Worm (Caenorhabditis elegans) whole organism, young adult: ENCODE measurements around the gene Y66C5A.2.

Experiments used
- B0336.3 ChIP-seq: fragments of 200-800 bp; sonication (Bioruptor generic); IDR thresholded peaks from 2 replicates; pipeline ENCODE4 v1.3.6; 2022; ENCODE audit warnings: missing genetic modification characterization, missing compliant biosample characterization
- C06A6.2 ChIP-seq: fragments of 200-800 bp; sonication (Bioruptor generic); conservative IDR thresholded peaks from 2 replicates; pipeline ENCODE4 v1.3.6; 2022; ENCODE audit warnings: missing genetic modification characterization, missing compliant biosample characterization
- F10E7.11 ChIP-seq: sonication (generic microtip); optimal IDR thresholded peaks from 2 replicates; lab custom pipeline; 2017; ENCODE audit warnings: mild to moderate bottlenecking, missing genetic modification characterization, moderate library complexity, missing compliant biosample characterization
- F33H1.4 ChIP-seq: fragments of 200-800 bp; sonication (Bioruptor generic); IDR thresholded peaks from 2 replicates; pipeline ENCODE4 v1.3.6; 2022; ENCODE audit warnings: missing genetic modification reagents, missing genetic modification characterization, missing compliant biosample characterization
- F39B2.1 ChIP-seq: fragments of 200-800 bp; sonication (Bioruptor generic); IDR thresholded peaks from 2 replicates; pipeline ENCODE4 v1.3.6; 2022; ENCODE audit warnings: missing genetic modification reagents, missing genetic modification characterization, missing compliant biosample characterization
- F52B5.7 ChIP-seq: sonication (generic microtip); optimal IDR thresholded peaks from 2 replicates; lab custom pipeline; 2016; ENCODE audit warnings: mild to moderate bottlenecking, missing genetic modification characterization, missing compliant biosample characterization
- T07F8.4 ChIP-seq: sonication (generic microtip); optimal IDR thresholded peaks from 2 replicates; lab custom pipeline; 2016; ENCODE audit warnings: mild to moderate bottlenecking, missing genetic modification characterization, moderate library complexity, missing compliant biosample characterization
- T26A5.8 ChIP-seq: sonication (generic microtip); optimal IDR thresholded peaks from 2 replicates; lab custom pipeline; 2016; ENCODE audit warnings: missing genetic modification characterization, missing compliant biosample characterization
- Y53F4B.3 ChIP-seq: fragments of 200-800 bp; sonication (Bioruptor generic); IDR thresholded peaks from 2 replicates; pipeline ENCODE4 v1.3.6; 2022; ENCODE audit warnings: missing genetic modification reagents, missing genetic modification characterization, missing compliant biosample characterization
- Y56A3A.18 ChIP-seq: fragments of 200-800 bp; sonication (Bioruptor generic); IDR thresholded peaks from 2 replicates; pipeline ENCODE4 v1.3.6; 2022; ENCODE audit warnings: missing genetic modification reagents, missing genetic modification characterization, missing compliant biosample characterization
- ZK185.1 ChIP-seq: sonication (generic microtip); optimal IDR thresholded peaks from 2 replicates; lab custom pipeline; 2016; ENCODE audit warnings: mild to moderate bottlenecking, missing genetic modification characterization, missing compliant biosample characterization; ENCODE audit not compliant: poor library complexity, severe bottlenecking
- akir-1 ChIP-seq: fragments of 200-800 bp; sonication (Bioruptor generic); optimal IDR thresholded peaks from 2 replicates; lab custom pipeline; 2018; ENCODE audit warnings: mild to moderate bottlenecking, missing genetic modification characterization, moderate library complexity, missing compliant biosample characterization
- ama-1 ChIP-seq, 3 experiments: fragments of 150-350 bp in 1 of 3; sonication (generic microtip) in 2 of 3; optimal IDR thresholded peaks; 2 replicates each; lab custom pipeline; 2014 to 2018; ENCODE audit warnings: missing biosample characterization in 2 of 3, missing genetic modification characterization in 2 of 3, missing genetic modification reagents in 2 of 3
- bed-1 ChIP-seq: fragments of 200-800 bp; sonication (Bioruptor generic); IDR thresholded peaks from 2 replicates; pipeline ENCODE4 v1.3.6; 2022; ENCODE audit warnings: missing genetic modification reagents, missing genetic modification characterization, missing compliant biosample characterization
- ceh-27 ChIP-seq: fragments of 200-800 bp; sonication (Bioruptor generic); optimal IDR thresholded peaks from 2 replicates; lab custom pipeline; 2018; ENCODE audit warnings: mild to moderate bottlenecking, missing genetic modification characterization, moderate library complexity, missing compliant biosample characterization
- die-1 ChIP-seq: sonication (generic microtip); optimal IDR thresholded peaks from 2 replicates; lab custom pipeline; 2016; ENCODE audit warnings: missing genotype, mild to moderate bottlenecking, missing genetic modification characterization, missing compliant biosample characterization
- dpff-1 ChIP-seq: sonication (generic microtip); optimal IDR thresholded peaks from 2 replicates; lab custom pipeline; 2017; ENCODE audit warnings: mild to moderate bottlenecking, missing genetic modification characterization, missing compliant biosample characterization
- dpl-1 ChIP-seq: fragments of 150-350 bp; optimal IDR thresholded peaks from 2 replicates; lab custom pipeline; 2014; ENCODE audit warnings: missing biosample characterization, missing genetic modification reagents, missing genetic modification characterization
- egl-18 ChIP-seq: fragments of 200-800 bp; sonication (Bioruptor generic); IDR thresholded peaks from 2 replicates; pipeline ENCODE4 v1.3.6; 2022; ENCODE audit warnings: missing genetic modification reagents, missing genetic modification characterization, missing compliant biosample characterization
- ets-4 ChIP-seq: fragments of 200-800 bp; sonication (Bioruptor generic); optimal IDR thresholded peaks from 2 replicates; lab custom pipeline; 2018; ENCODE audit warnings: mild to moderate bottlenecking, missing genetic modification characterization, missing compliant biosample characterization
- hlh-26 ChIP-seq: fragments of 200-800 bp; sonication (Bioruptor generic); conservative IDR thresholded peaks from 2 replicates; pipeline ENCODE4 v1.3.6; 2022; ENCODE audit warnings: missing genetic modification reagents, missing genetic modification characterization, missing compliant biosample characterization
- lin-26 ChIP-seq: fragments of 200-800 bp; sonication (Bioruptor generic); IDR thresholded peaks from 2 replicates; pipeline ENCODE4 v1.3.6; 2022; ENCODE audit warnings: missing genetic modification reagents, missing genetic modification characterization, missing compliant biosample characterization
- lin-35 ChIP-seq, 3 experiments: fragments of 150-350 bp in 2 of 3; sonication (generic microtip) in 1 of 3; optimal IDR thresholded peaks; 2 replicates each; lab custom pipeline; 2014 to 2018; ENCODE audit warnings: missing biosample characterization in 3 of 3, missing genetic modification characterization in 3 of 3, missing genetic modification reagents in 3 of 3
- mcd-1 ChIP-seq: fragments of 200-800 bp; sonication (Bioruptor generic); IDR thresholded peaks from 2 replicates; pipeline ENCODE4 v1.3.6; 2022; ENCODE audit warnings: missing genetic modification reagents, missing genetic modification characterization, missing compliant biosample characterization
- mxl-1 ChIP-seq: sonication (generic microtip); optimal IDR thresholded peaks from 2 replicates; lab custom pipeline; 2016; ENCODE audit warnings: missing genetic modification characterization, missing compliant biosample characterization
- nhr-27 ChIP-seq: fragments of 200-800 bp; sonication (Bioruptor generic); optimal IDR thresholded peaks from 2 replicates; lab custom pipeline; 2018; ENCODE audit warnings: mild to moderate bottlenecking, missing genetic modification characterization, moderate library complexity, missing compliant biosample characterization
- nhr-90 ChIP-seq: sonication (generic microtip); optimal IDR thresholded peaks from 2 replicates; lab custom pipeline; 2016; ENCODE audit warnings: missing genotype, mild to moderate bottlenecking, missing genetic modification characterization, missing compliant biosample characterization
- pbrm-1 ChIP-seq: fragments of 200-800 bp; sonication (Bioruptor generic); IDR thresholded peaks from 2 replicates; pipeline ENCODE4 v1.3.6; 2022; ENCODE audit warnings: missing genetic modification reagents, missing genetic modification characterization, missing compliant biosample characterization
- pha-4 ChIP-seq: fragments of 150-350 bp; sonication (generic microtip); optimal IDR thresholded peaks from 2 replicates; lab custom pipeline; 2014; ENCODE audit warnings: missing biosample characterization, missing genetic modification reagents, missing genetic modification characterization
- repo-1 ChIP-seq: sonication (generic microtip); optimal IDR thresholded peaks from 2 replicates; lab custom pipeline; 2017; ENCODE audit warnings: mild to moderate bottlenecking, missing genetic modification characterization, missing compliant biosample characterization
- rpc-1 ChIP-seq, 2 experiments: fragments of 150-350 bp in 1 of 2; sonication (generic microtip) in 1 of 2; optimal IDR thresholded peaks; 2 replicates each; lab custom pipeline; 2014 to 2018; ENCODE audit warnings: missing biosample characterization in 1 of 2, missing genetic modification characterization in 1 of 2, missing genetic modification reagents in 1 of 2, missing genotype in 1 of 2
- snpc-1.1 ChIP-seq: sonication (generic microtip); optimal IDR thresholded peaks from 2 replicates; lab custom pipeline; 2017; ENCODE audit warnings: missing genetic modification characterization, mild to moderate bottlenecking, missing compliant biosample characterization, antibody characterized with exemption, moderate library complexity, missing genotype, missing genetic modification reagents; ENCODE audit not compliant: insufficient read depth
- snpc-4 ChIP-seq, 5 experiments: fragments of 150-350 bp in 1 of 5; sonication (generic microtip) in 4 of 5; optimal IDR thresholded peaks; 2 replicates each; lab custom pipeline; 2014 to 2018; ENCODE audit warnings: missing genetic modification characterization in 5 of 5, missing biosample characterization in 3 of 5, antibody characterized with exemption in 2 of 5, mild to moderate bottlenecking in 2 of 5, missing compliant biosample characterization in 2 of 5, missing genotype in 2 of 5, moderate library complexity in 2 of 5, missing genetic modification reagents in 1 of 5
- tbx-9 ChIP-seq: sonication (generic microtip); optimal IDR thresholded peaks from 2 replicates; lab custom pipeline; 2016; ENCODE audit warnings: borderline replicate concordance, missing genetic modification characterization, inconsistent platforms, missing compliant biosample characterization
- unc-62 ChIP-seq: fragments of 150-350 bp; optimal IDR thresholded peaks from 2 replicates; lab custom pipeline; 2014; ENCODE audit warnings: missing biosample characterization, missing genetic modification reagents, missing genetic modification characterization
- zim-3 ChIP-seq: sonication (generic microtip); optimal IDR thresholded peaks from 2 replicates; lab custom pipeline; 2017; ENCODE audit warnings: mild to moderate bottlenecking, missing genetic modification characterization, moderate library complexity, missing compliant biosample characterization
- ztf-22 ChIP-seq: fragments of 200-800 bp; sonication (Bioruptor generic); optimal IDR thresholded peaks from 2 replicates; lab custom pipeline; 2018; ENCODE audit warnings: mild to moderate bottlenecking, missing genetic modification characterization, moderate library complexity, missing compliant biosample characterization
- ztf-26 ChIP-seq: sonication (generic microtip); optimal IDR thresholded peaks from 2 replicates; lab custom pipeline; 2017; ENCODE audit warnings: missing genetic modification characterization, missing compliant biosample characterization

Y66C5A.2 gene

DNA sequence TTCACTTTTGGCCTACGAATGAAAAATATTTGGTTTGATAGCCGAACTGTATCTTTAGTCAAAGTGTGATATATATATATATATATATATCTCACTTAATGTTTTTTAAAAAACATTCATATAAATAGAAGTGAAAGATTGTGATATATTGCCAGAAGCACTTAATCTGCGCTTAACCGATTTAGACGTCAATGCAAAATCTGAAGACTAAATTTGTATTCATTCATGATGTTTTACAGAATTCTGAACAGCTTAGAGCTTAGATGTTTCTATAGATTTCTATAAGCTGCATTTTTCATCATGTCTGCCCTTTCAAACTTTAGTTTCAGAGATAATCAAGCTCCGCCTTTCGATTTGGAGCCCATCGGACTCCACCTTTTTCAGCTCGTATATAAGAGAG is 18.2 kb upstream of the Y66C5A.2 start, which contains the start of gene F23D12.3:
F23D12.3 (plus strand) TSS at position 301 of the 400 bp plus-strand sequence.
- TF ChIP-seq rpc-1 (optimal IDR thresholded peaks at IDR 0.05; lab: Kevin White, UChicago) (no peak), rpc-1 (tag; optimal IDR thresholded peaks at IDR 0.05; lab: Kevin White, UChicago) (no peak), snpc-4 (GFP tag; optimal IDR thresholded peaks at IDR 0.05; lab: Kevin White, UChicago) (no peak), snpc-4 (tag; optimal IDR thresholded peaks at IDR 0.05; lab: Kevin White, UChicago) (no peak), hlh-26 (GFP tag; lab: Robert Waterston, UW) (no peak), B0336.3 (GFP tag; lab: Robert Waterston, UW) (no peak), nhr-90 (tag; lab: Kevin White, UChicago) (no peak), pbrm-1 (GFP tag; lab: Robert Waterston, UW) (no peak), dpff-1 (tag; lab: Kevin White, UChicago) (no peak), bed-1 (GFP tag; lab: Robert Waterston, UW) (no peak), Y56A3A.18 (no peak), T26A5.8 (tag; lab: Kevin White, UChicago) (no peak), akir-1 (GFP tag; lab: Kevin White, UChicago) (no peak), ztf-26 (tag; lab: Kevin White, UChicago) (no peak), lin-35 (GFP tag; optimal IDR thresholded peaks at IDR 0.05; lab: Kevin White, UChicago) (no peak), lin-26 (GFP tag; lab: Robert Waterston, UW) (no peak), mxl-1 (tag; lab: Kevin White, UChicago) (no peak), pha-4 (no peak), C06A6.2 (GFP tag; lab: Robert Waterston, UW) (no peak), tbx-9 (tag; lab: Kevin White, UChicago) (no peak), zim-3 (tag; lab: Kevin White, UChicago) (no peak)

DNA sequence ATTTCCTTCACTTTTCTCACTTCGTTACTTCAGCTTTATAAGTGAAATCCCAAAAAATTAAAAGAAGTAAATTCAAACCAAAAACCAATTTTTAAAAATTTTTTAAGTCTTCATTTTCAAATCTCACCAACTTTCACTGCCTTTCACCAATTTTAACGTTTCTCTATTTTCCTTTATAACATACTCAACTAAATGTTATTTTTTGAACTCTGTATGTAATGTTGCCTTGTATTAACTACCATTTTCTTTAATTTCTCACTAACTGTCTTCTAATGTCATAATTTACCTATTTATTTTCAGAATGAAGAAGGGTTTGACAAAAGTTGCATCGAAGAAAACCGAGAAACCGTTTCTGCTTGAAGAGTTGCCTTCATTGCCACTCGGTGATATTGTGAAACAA is 15.8 kb upstream of the Y66C5A.2 start, which contains the start of gene F23D12.4:
F23D12.4 (plus strand) TSS at position 301 of the 400 bp plus-strand sequence.
- TF ChIP-seq ceh-27 (GFP tag; lab: Kevin White, UChicago) (no peak), egl-18 (GFP tag; lab: Robert Waterston, UW) (no peak), repo-1 (tag; lab: Kevin White, UChicago) (no peak), ZK185.1 (no peak), Y56A3A.18 (no peak), nhr-27 (tag; lab: Kevin White, UChicago) (no peak), unc-62 (GFP tag; lab: Kevin White, UChicago) (no peak)

DNA sequence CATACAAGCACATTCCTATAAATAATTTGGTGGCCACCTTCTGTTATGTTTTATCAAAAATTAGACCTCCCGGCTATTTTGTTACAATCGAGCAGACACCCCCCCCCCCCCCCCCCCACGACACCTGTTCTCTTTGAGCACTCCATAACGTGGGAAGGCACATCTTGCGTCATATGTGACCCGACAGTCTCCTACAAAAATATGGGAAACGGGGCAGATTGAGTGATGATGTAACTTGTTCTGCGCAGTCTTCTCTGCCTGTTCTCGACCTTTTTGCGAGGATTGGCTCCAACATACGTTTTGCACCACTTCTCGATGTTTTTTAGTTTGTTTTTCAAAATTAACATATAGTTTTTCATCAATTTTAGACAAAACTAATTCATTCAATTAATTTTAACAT is 13.0 kb upstream of the Y66C5A.2 start:
- no peak for TF ChIP-seq mcd-1 (GFP tag; lab: Robert Waterston, UW)
- no peak for TF ChIP-seq mxl-1 (tag; lab: Kevin White, UChicago)
- TF ChIP-seq lin-35 (GFP tag; optimal IDR thresholded peaks at IDR 0.05; lab: Kevin White, UChicago): no peak
- no peak for TF ChIP-seq die-1 (tag; lab: Kevin White, UChicago)
- TF ChIP-seq F39B2.1: no peak
- no peak for TF ChIP-seq T07F8.4 (tag; lab: Kevin White, UChicago)
- no peak for TF ChIP-seq pha-4
- TF ChIP-seq F10E7.11 (tag; lab: Kevin White, UChicago): no peak
- no peak for TF ChIP-seq F52B5.7
- TF ChIP-seq ets-4 (GFP tag; lab: Kevin White, UChicago): no peak
- no peak for TF ChIP-seq ama-1 (optimal IDR thresholded peaks at IDR 0.05; lab: Kevin White, UChicago)
- TF ChIP-seq ama-1 (GFP tag; optimal IDR thresholded peaks at IDR 0.05; lab: Kevin White, UChicago): no peak

DNA sequence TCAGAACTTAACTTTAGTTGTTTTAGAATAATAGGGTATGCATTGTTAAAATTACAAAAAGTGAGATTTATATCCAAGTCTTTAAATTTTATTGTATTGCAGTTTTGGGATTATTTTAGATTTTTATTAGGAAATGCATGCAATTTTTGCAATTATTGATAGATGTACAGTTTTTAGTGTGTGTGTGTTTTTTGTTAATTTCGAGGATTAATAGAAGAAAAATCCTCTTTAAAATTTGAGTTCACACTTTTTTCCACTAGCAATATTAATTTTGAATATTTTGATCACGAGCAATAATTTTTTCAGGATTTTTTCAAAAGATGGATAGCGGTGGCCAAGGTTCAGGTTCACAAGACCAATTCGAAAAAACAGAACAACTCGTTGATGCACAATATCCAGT is 12.6 kb upstream of the Y66C5A.2 start, which contains the start of gene jmjd-3.2:
jmjd-3.2 (plus strand) TSS at position 301 of the 400 bp plus-strand sequence.
- TF ChIP-seq ztf-22 (GFP tag; lab: Kevin White, UChicago) (no peak), T07F8.4 (tag; lab: Kevin White, UChicago) (no peak), F33H1.4 (GFP tag; lab: Robert Waterston, UW) (no peak), snpc-1.1 (tag; lab: Kevin White, UChicago) (no peak), dpl-1 (no peak), Y53F4B.3 (GFP tag; lab: Robert Waterston, UW) (no peak), rpc-1 (optimal IDR thresholded peaks at IDR 0.05; lab: Kevin White, UChicago) (no peak), rpc-1 (tag; optimal IDR thresholded peaks at IDR 0.05; lab: Kevin White, UChicago) (no peak), T26A5.8 (tag; lab: Kevin White, UChicago) (no peak)
- TF ChIP-seq, all 124 proteins: peak for 0
